Fruit fly (Drosophila melanogaster): ENCODE data around the gene CG2926.

CG2926 gene

DNA sequence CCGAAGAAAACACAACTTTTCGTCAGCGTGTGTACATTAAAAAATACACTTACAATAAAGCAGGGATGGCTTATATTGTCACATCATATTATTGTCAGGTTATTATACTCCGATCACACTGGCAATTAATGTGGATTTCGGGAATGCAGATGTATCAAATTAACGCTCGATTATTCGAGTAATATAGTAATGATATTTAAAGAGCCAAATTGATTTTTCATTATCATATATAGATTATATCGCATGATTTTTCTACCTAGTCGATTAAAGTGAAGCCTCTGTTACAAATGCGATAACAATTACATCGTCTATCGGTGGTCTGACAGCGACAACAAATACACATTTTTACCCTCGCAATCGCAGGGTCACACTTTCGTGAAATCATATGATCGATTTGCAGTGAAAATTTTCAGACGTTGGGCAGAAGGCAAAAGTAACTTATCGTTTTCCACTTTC is 3.2 kb upstream of the CG2926 start, which contains the start of the genes noi and Vha26 (continued):
- TF ChIP-seq CG17328 (GFP tag; IDR thresholded peaks at IDR 0.05): no peak
- no peak for TF ChIP-seq Antp (GFP tag; optimal IDR thresholded peaks at IDR 0.05)
- 0 out of 3 replicates have a peak, but pooled peaks have one; percentile 8 for TF ChIP-seq ase (GFP tag; IDR thresholded peaks at IDR 0.05)
- peak; percentile 4 to 43 for TF ChIP-seq Pdp1 (GFP tag; optimal IDR thresholded peaks at IDR 0.05)
- no peak for TF ChIP-seq cas (GFP tag; IDR thresholded peaks at IDR 0.05)
- TF ChIP-seq shn (GFP tag; optimal IDR thresholded peaks at IDR 0.05): peak; percentile 20
- no peak for TF ChIP-seq CG4730 (GFP tag; IDR thresholded peaks at IDR 0.05)
- no peak; the same call in none of the 2 replicates for TF ChIP-seq CG13287 (GFP tag; IDR thresholded peaks at IDR 0.05; ENCODE audit: partially characterized antibody)
- no peak for TF ChIP-seq CG4360 (GFP tag; IDR thresholded peaks at IDR 0.05)
- TF ChIP-seq CG1792 (GFP tag; optimal IDR thresholded peaks at IDR 0.05): no peak
- TF ChIP-seq chm (GFP tag; IDR thresholded peaks at IDR 0.05): no peak
- TF ChIP-seq CG12391 (tag; optimal IDR thresholded peaks at IDR 0.05): peak; percentile 72
- no peak for TF ChIP-seq CG9876 (GFP tag; optimal IDR thresholded peaks at IDR 0.05)
- TF ChIP-seq lov (optimal IDR thresholded peaks at IDR 0.05): no peak
- TF ChIP-seq lov (GFP tag; IDR thresholded peaks at IDR 0.05): no peak
- no peak for TF ChIP-seq ewg (GFP tag; optimal IDR thresholded peaks at IDR 0.05)
- TF ChIP-seq CG17568 (GFP tag; optimal IDR thresholded peaks at IDR 0.05): no peak
- TF ChIP-seq CG14050 (GFP tag; IDR thresholded peaks at IDR 0.05): no peak
- TF ChIP-seq stc (GFP tag; IDR thresholded peaks at IDR 0.05): no peak
- TF ChIP-seq hb (GFP tag; IDR thresholded peaks at IDR 0.05; ENCODE audit: partially characterized antibody): peak; percentile 59; the same call in 1 of the 3 replicates
- TF ChIP-seq CG12236 (GFP tag; optimal IDR thresholded peaks at IDR 0.05): no peak
- TF ChIP-seq CG6272 (GFP tag; IDR thresholded peaks at IDR 0.05): no peak
- TF ChIP-seq CG17829 (tag; optimal IDR thresholded peaks at IDR 0.05): peak; percentile 73
- peak; percentile 45; the same call in 1 of the 2 replicates for TF ChIP-seq unc-4 (GFP tag; IDR thresholded peaks at IDR 0.05; ENCODE audit: partially characterized antibody)
- TF ChIP-seq D19B (GFP tag; optimal IDR thresholded peaks at IDR 0.05): no peak
- TF ChIP-seq ci (GFP tag; IDR thresholded peaks at IDR 0.05): peak; percentile 23; the same call in 1 of the 3 replicates
- peak; percentile 16 for TF ChIP-seq dm (GFP tag; optimal IDR thresholded peaks at IDR 0.05)
- peak; percentile 99 for TF ChIP-seq CG14710 (tag; optimal IDR thresholded peaks at IDR 0.05)
- no peak for TF ChIP-seq pb (GFP tag; optimal IDR thresholded peaks at IDR 0.05)
- TF ChIP-seq CG11695 (GFP tag; IDR thresholded peaks at IDR 0.05): no peak
- TF ChIP-seq Gsc (GFP tag; IDR thresholded peaks at IDR 0.05): no peak
- no peak for TF ChIP-seq ken (GFP tag; IDR thresholded peaks at IDR 0.05)
- TF ChIP-seq ranshi (GFP tag; IDR thresholded peaks at IDR 0.05): no peak
- no peak for TF ChIP-seq CG17612 (GFP tag; IDR thresholded peaks at IDR 0.05)
- peak; percentile 54 for TF ChIP-seq zf30C (GFP tag; optimal IDR thresholded peaks at IDR 0.05)
- TF ChIP-seq cg (GFP tag; optimal IDR thresholded peaks at IDR 0.05): peak; percentile 56
- TF ChIP-seq exex (tag; optimal IDR thresholded peaks at IDR 0.05): no peak
- no peak; the same call in 1 of the 2 replicates for TF ChIP-seq CG31441 (GFP tag; IDR thresholded peaks at IDR 0.05)
- TF ChIP-seq vfl (GFP tag; optimal IDR thresholded peaks at IDR 0.05): no peak
- TF ChIP-seq CG15601 (tag; optimal IDR thresholded peaks at IDR 0.05): peak; percentile 68
- no peak for TF ChIP-seq CG11093 (GFP tag; IDR thresholded peaks at IDR 0.05)
- TF ChIP-seq CG17186 (GFP tag; optimal IDR thresholded peaks at IDR 0.05): peak; percentile 78
- TF ChIP-seq Hmr (GFP tag; optimal IDR thresholded peaks at IDR 0.05): no peak
- TF ChIP-seq CG2875 (GFP tag; optimal IDR thresholded peaks at IDR 0.05): peak; percentile 12
- no peak for TF ChIP-seq CG9215 (GFP tag; IDR thresholded peaks at IDR 0.05)
- no peak for TF ChIP-seq CG32772 (GFP tag; IDR thresholded peaks at IDR 0.05)
- peak; percentile 87 for TF ChIP-seq HmgZ (tag; optimal IDR thresholded peaks at IDR 0.05)
- TF ChIP-seq CG11456 (GFP tag; IDR thresholded peaks at IDR 0.05): no peak
- peak; percentile 38 for TF ChIP-seq Xbp1 (GFP tag; optimal IDR thresholded peaks at IDR 0.05)
- no peak for TF ChIP-seq Eip74EF (GFP tag; optimal IDR thresholded peaks at IDR 0.05)
- TF ChIP-seq mirr (GFP tag; optimal IDR thresholded peaks at IDR 0.05): peak; percentile 31
